Worm (Caenorhabditis elegans) whole organism, mixed stage, embryonic: ENCODE measurements around the gene tbc-8.

Experiments used
- cnd-1 ChIP-seq: fragments of 200-800 bp; sonication (Bioruptor generic); optimal IDR thresholded peaks from 2 replicates; lab custom pipeline; 2018; ENCODE audit warnings: mild to moderate bottlenecking, missing genetic modification characterization, missing compliant biosample characterization
- nhr-12 ChIP-seq: fragments of 150-350 bp; optimal IDR thresholded peaks from 2 replicates; lab custom pipeline; 2014; ENCODE audit warnings: missing biosample characterization, missing genetic modification characterization
- unc-39 ChIP-seq: fragments of 150-350 bp; optimal IDR thresholded peaks from 2 replicates; lab custom pipeline; 2014; ENCODE audit warnings: missing biosample characterization, missing genetic modification characterization

ce11 chrIII:10362920-10363319 lies 1.8 kb upstream of the tbc-8 start:
- no peak for TF ChIP-seq nhr-12 (tag; lab: Kevin White, UChicago)
- TF ChIP-seq cnd-1 (tag; lab: Kevin White, UChicago), result no peak
- no peak for TF ChIP-seq unc-39 (tag; lab: Kevin White, UChicago)
